Worm (Caenorhabditis elegans) whole organism, L3 larva: Measurements from ENCODE around the gene rib-2.

Experiments
- aly-2 ChIP-seq: fragments of 150-350 bp; optimal IDR thresholded peaks from 2 replicates; lab custom pipeline; 2014; ENCODE audit warnings: missing biosample characterization, missing genetic modification characterization
- ama-1 ChIP-seq: fragments of 150-350 bp; optimal IDR thresholded peaks from 2 replicates; lab custom pipeline; 2018
- ceh-28 ChIP-seq: fragments of 150-350 bp; optimal IDR thresholded peaks from 2 replicates; lab custom pipeline; 2014; ENCODE audit warnings: missing biosample characterization, missing genetic modification reagents, missing genetic modification characterization
- ceh-9 ChIP-seq: sonication (generic microtip); optimal IDR thresholded peaks from 2 replicates; lab custom pipeline; 2018; ENCODE audit warnings: missing biosample characterization, missing genetic modification characterization
- daf-12 ChIP-seq: fragments of 150-350 bp; optimal IDR thresholded peaks from 2 replicates; lab custom pipeline; 2014; ENCODE audit warnings: missing biosample characterization, missing genetic modification reagents, missing genetic modification characterization
- egl-27 ChIP-seq: sonication (generic microtip); optimal IDR thresholded peaks from 4 replicates; lab custom pipeline; 2017; ENCODE audit warnings: missing biosample characterization, missing genetic modification reagents, missing genetic modification characterization
- elt-3 ChIP-seq, 3 experiments: fragments of 150-350 bp in 1 of 3; sonication (generic microtip) in 2 of 3; optimal IDR thresholded peaks; 2 replicates in 2 of 3; 4 replicates in 1 of 3; lab custom pipeline; 2014 to 2017; ENCODE audit warnings: missing biosample characterization in 3 of 3, missing genetic modification characterization in 3 of 3
- fkh-2 ChIP-seq: fragments of 150-350 bp; optimal IDR thresholded peaks from 2 replicates; lab custom pipeline; 2014; ENCODE audit warnings: missing biosample characterization, missing genetic modification reagents, missing genetic modification characterization
- lin-15B ChIP-seq: fragments of 150-350 bp; optimal IDR thresholded peaks from 2 replicates; lab custom pipeline; 2014; ENCODE audit warnings: missing biosample characterization, missing genetic modification characterization
- mml-1 ChIP-seq: fragments of 150-350 bp; sonication (generic microtip); optimal IDR thresholded peaks from 3 replicates; lab custom pipeline; 2014; ENCODE audit warnings: missing biosample characterization, missing genetic modification characterization
- nhr-12 ChIP-seq: fragments of 150-350 bp; optimal IDR thresholded peaks from 2 replicates; lab custom pipeline; 2014; ENCODE audit warnings: missing biosample characterization, missing genetic modification characterization
- nhr-25 ChIP-seq: sonication (generic microtip); optimal IDR thresholded peaks from 2 replicates; lab custom pipeline; 2017; ENCODE audit warnings: missing biosample characterization, missing genetic modification characterization
- nhr-28 ChIP-seq: fragments of 150-350 bp; optimal IDR thresholded peaks from 2 replicates; lab custom pipeline; 2014; ENCODE audit warnings: missing biosample characterization, missing genetic modification characterization
- nhr-43 ChIP-seq: sonication (generic microtip); optimal IDR thresholded peaks from 2 replicates; lab custom pipeline; 2016; ENCODE audit warnings: mild to moderate bottlenecking, missing genetic modification characterization, missing compliant biosample characterization; ENCODE audit not compliant: poor library complexity, severe bottlenecking
- nhr-67 ChIP-seq: fragments of 150-350 bp; optimal IDR thresholded peaks from 2 replicates; lab custom pipeline; 2014; ENCODE audit warnings: missing biosample characterization, missing genetic modification characterization
- nhr-76 ChIP-seq: fragments of 150-350 bp; sonication (generic microtip); optimal IDR thresholded peaks from 5 replicates; lab custom pipeline; 2014; ENCODE audit warnings: missing biosample characterization, missing genetic modification characterization
- nhr-77 ChIP-seq: fragments of 150-350 bp; optimal IDR thresholded peaks from 2 replicates; lab custom pipeline; 2014; ENCODE audit warnings: missing biosample characterization, missing genetic modification characterization
- skn-1 ChIP-seq: fragments of 150-350 bp; optimal IDR thresholded peaks from 2 replicates; lab custom pipeline; 2014; ENCODE audit warnings: missing biosample characterization, missing genetic modification characterization
- snpc-4 ChIP-seq: fragments of 150-350 bp; optimal IDR thresholded peaks from 2 replicates; lab custom pipeline; 2014; ENCODE audit warnings: missing biosample characterization, missing genetic modification characterization
- unc-62 ChIP-seq: fragments of 150-350 bp; sonication (generic microtip); optimal IDR thresholded peaks from 4 replicates; lab custom pipeline; 2014; ENCODE audit warnings: missing biosample characterization, missing genetic modification reagents, missing genetic modification characterization
- zag-1 ChIP-seq: fragments of 150-350 bp; optimal IDR thresholded peaks from 2 replicates; lab custom pipeline; 2014; ENCODE audit warnings: missing biosample characterization, missing genetic modification characterization
- ztf-11 ChIP-seq: fragments of 150-350 bp; optimal IDR thresholded peaks from 2 replicates; lab custom pipeline; 2014; ENCODE audit warnings: missing biosample characterization, missing genetic modification characterization
- ztf-4 ChIP-seq: fragments of 150-350 bp; optimal IDR thresholded peaks from 2 replicates; lab custom pipeline; 2014; ENCODE audit warnings: missing biosample characterization, missing genetic modification characterization

The rib-2 gene

ce11 chrIII:10783052-10783451 is 40.4 kb downstream of the rib-2 start:
- TF ChIP-seq nhr-67 (tag; lab: Kevin White, UChicago) (no peak), snpc-4 (tag; lab: Kevin White, UChicago) (no peak), fkh-2 (tag; lab: Kevin White, UChicago) (no peak)

DNA sequence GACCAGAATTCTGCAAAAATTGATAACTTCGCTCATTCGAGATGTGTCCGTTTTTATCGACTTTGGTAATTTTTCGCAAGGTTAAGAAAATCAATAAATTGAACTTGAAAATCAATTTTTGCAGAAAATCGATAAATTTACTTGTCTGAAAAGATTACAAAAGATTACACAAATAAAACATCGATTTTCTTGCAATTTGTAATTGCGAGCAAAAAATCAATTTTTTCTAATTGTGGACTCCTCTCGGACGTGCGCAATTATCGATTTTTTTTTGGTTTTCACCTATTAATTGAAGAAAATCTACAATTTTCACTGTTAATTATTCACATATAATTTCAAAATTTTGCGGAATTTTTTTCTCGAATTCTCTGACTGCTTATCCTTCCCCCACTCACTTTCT is 48.6 kb downstream of the rib-2 start:
- TF ChIP-seq ceh-28 (tag; lab: Kevin White, UChicago) (peak; percentile 73), daf-12 (tag; lab: Kevin White, UChicago) (no peak), mml-1 (no peak), lin-15B (tag; lab: Kevin White, UChicago) (no peak), unc-62 (GFP tag; lab: Kevin White, UChicago) (no peak)
- TF ChIP-seq, all 47 proteins: peak for 1

DNA sequence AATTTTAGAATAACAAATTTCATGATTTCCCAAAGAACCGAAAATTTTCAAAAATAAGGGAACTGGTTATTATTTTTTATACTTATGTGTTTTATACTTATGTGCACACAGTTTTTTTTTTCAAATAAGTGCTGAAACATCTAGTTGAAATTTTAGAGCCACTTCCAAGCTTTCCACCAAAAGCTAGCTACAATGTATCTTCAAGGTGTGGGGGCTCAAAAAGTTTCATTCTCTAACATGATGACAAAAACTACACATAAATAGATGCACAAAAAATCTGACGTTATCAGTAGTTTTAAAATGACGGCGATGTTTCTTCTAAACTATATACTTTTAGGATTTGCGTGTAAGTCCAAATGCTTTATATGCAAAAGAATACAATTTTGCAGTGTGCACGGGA is 51.4 kb downstream of the rib-2 start, which contains the start of gene clec-163:
Gene clec-163, plus strand, starts transcription at position 301 of the 400 bp plus-strand sequence.
- TF ChIP-seq nhr-76 (tag; lab: Kevin White, UChicago) (no peak), snpc-4 (tag; lab: Kevin White, UChicago) (no peak), nhr-77 (no peak), egl-27 (tag; lab: Kevin White, UChicago) (no peak), ceh-9 (no peak), elt-3 (tag; optimal IDR thresholded peaks at IDR 0.05; lab: Kevin White, UChicago) (no peak), nhr-25 (tag; lab: Kevin White, UChicago) (no peak), ztf-11 (no peak), nhr-67 (tag; lab: Kevin White, UChicago) (no peak), nhr-43 (no peak), skn-1 (tag; lab: Kevin White, UChicago) (no peak), aly-2 (tag; lab: Kevin White, UChicago) (no peak), nhr-12 (tag; lab: Kevin White, UChicago) (no peak), ztf-4 (tag; lab: Kevin White, UChicago) (no peak), ama-1 (lab: Kevin White, UChicago) (no peak), zag-1 (tag; lab: Kevin White, UChicago) (no peak), nhr-28 (no peak)
